Fruit fly (Drosophila melanogaster): ENCODE data around the gene CG10969.

CG10969 gene

DNA sequence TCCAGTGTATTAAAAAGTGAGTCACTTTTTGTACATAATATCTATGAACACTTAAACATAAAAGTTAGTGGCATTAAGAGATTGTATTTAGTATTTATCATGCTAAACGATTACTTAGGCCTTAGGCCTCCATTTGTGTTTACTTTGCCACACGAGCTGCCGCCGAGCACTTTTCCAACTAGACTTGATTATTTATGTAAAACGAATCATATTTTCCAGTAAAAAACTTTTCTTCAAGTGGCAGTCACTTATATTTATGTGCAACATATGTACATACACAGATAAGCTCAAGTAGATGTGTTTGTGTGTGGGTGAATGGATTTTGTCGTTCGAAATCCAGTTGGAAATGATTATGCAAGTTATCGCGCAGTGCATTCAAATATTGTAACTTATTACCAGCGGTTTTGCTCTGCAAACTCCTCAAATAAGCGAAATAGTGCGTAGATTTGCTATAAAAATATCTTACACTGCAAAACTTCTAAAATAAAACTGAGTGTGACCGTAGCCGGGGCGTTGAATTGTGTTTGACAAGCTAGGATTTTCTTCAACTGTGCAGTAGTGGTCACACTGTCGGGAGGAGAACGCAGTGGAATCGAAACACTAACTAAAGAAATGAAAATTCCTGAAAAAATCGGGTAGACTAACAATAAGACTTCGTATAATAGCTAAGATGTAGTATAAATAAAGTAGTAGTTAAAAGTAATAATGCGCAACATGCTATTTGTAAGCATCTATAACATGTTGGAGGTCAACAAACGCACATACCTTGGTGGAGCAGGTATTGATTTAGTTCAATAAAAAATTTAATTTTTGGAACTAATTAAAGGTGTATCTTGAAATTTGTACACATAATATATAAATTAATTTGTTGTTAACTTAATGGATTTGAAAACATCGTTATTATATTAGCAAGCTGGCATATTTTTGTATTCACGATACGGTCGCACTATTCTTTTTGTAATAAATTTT, 31.0 kb downstream of the CG10969 start, which contains the start of the genes Klc and CG10984 (continued):
- TF ChIP-seq CG31441 (GFP tag; IDR thresholded peaks at IDR 0.05): no peak; the same call in 1 of the 2 replicates
- TF ChIP-seq ranshi (GFP tag; IDR thresholded peaks at IDR 0.05): peak; percentile 70; the same call in 1 of the 2 replicates
- TF ChIP-seq tgo (GFP tag; IDR thresholded peaks at IDR 0.05): peak; percentile 75; the same call in 2 of the 3 replicates
- TF ChIP-seq Camta (GFP tag; optimal IDR thresholded peaks at IDR 0.05): peak; percentile 63
- no peak for TF ChIP-seq CG31388 (GFP tag; optimal IDR thresholded peaks at IDR 0.05)
- no peak for TF ChIP-seq Hr39 (optimal IDR thresholded peaks at IDR 0.05)
- TF ChIP-seq ara (GFP tag; IDR thresholded peaks at IDR 0.05): no peak
- no peak for TF ChIP-seq fd102C (GFP tag; optimal IDR thresholded peaks at IDR 0.05)
- TF ChIP-seq Sox100B (GFP tag; optimal IDR thresholded peaks at IDR 0.05): peak; percentile 49
- peak; percentile 63 for TF ChIP-seq Atf-2 (GFP tag; optimal IDR thresholded peaks at IDR 0.05)
- peak; percentile 42 for TF ChIP-seq CG10654 (GFP tag; optimal IDR thresholded peaks at IDR 0.05)
- peak; percentile 45 for TF ChIP-seq CG1647 (GFP tag; optimal IDR thresholded peaks at IDR 0.05)
- TF ChIP-seq Dref (GFP tag; IDR thresholded peaks at IDR 0.05): no peak
- TF ChIP-seq CG17829 (tag; optimal IDR thresholded peaks at IDR 0.05): peak; percentile 43
- TF ChIP-seq twi (tag; optimal IDR thresholded peaks at IDR 0.05): no peak
- no peak for TF ChIP-seq CG15011 (GFP tag; optimal IDR thresholded peaks at IDR 0.05)
- no peak for TF ChIP-seq Blimp-1 (GFP tag; optimal IDR thresholded peaks at IDR 0.05)
- peak; percentile 41 for TF ChIP-seq fd3F (GFP tag; optimal IDR thresholded peaks at IDR 0.05)
- TF ChIP-seq CG2129 (GFP tag; IDR thresholded peaks at IDR 0.05; ENCODE audit: partially characterized antibody): no peak
- peak; percentile 13 for TF ChIP-seq salm (tag; optimal IDR thresholded peaks at IDR 0.05)
- TF ChIP-seq CG18476 (GFP tag; optimal IDR thresholded peaks at IDR 0.05): peak; percentile 47
- TF ChIP-seq oc (tag; optimal IDR thresholded peaks at IDR 0.05): no peak
- TF ChIP-seq Dip2 (GFP tag; IDR thresholded peaks at IDR 0.05): no peak
- no peak for TF ChIP-seq Meics (GFP tag; optimal IDR thresholded peaks at IDR 0.05)
- peak; percentile 22 for TF ChIP-seq grn (GFP tag; optimal IDR thresholded peaks at IDR 0.05)
- no peak; the same call in 1 of the 2 replicates for TF ChIP-seq ap (GFP tag; IDR thresholded peaks at IDR 0.05)
- TF ChIP-seq CG13287 (GFP tag; IDR thresholded peaks at IDR 0.05; ENCODE audit: partially characterized antibody): no peak
- no peak for TF ChIP-seq scrt (GFP tag; optimal IDR thresholded peaks at IDR 0.05)
- TF ChIP-seq CG6765 (GFP tag; optimal IDR thresholded peaks at IDR 0.05): no peak
- no peak for TF ChIP-seq dmrt99B (tag; optimal IDR thresholded peaks at IDR 0.05)
- TF ChIP-seq BEAF-32 (GFP tag; optimal IDR thresholded peaks at IDR 0.05): peak; percentile 58
- TF ChIP-seq CG11695 (GFP tag; IDR thresholded peaks at IDR 0.05): peak; percentile 72; the same call in 2 of the 3 replicates
- TF ChIP-seq zf30C (GFP tag; optimal IDR thresholded peaks at IDR 0.05): peak; percentile 71
- no peak; the same call in 1 of the 2 replicates for TF ChIP-seq al (GFP tag; IDR thresholded peaks at IDR 0.05)
- TF ChIP-seq maf-S (GFP tag; optimal IDR thresholded peaks at IDR 0.05): peak; percentile 28
- TF ChIP-seq br (optimal IDR thresholded peaks at IDR 0.05): no peak
- TF ChIP-seq CG10565 (GFP tag; optimal IDR thresholded peaks at IDR 0.05): no peak
- TF ChIP-seq HmgD (GFP tag; optimal IDR thresholded peaks at IDR 0.05): no peak
- TF ChIP-seq CG12391 (tag; optimal IDR thresholded peaks at IDR 0.05): peak; percentile 57
- TF ChIP-seq stwl (tag; optimal IDR thresholded peaks at IDR 0.05): peak; percentile 45
- TF ChIP-seq Side (GFP tag; optimal IDR thresholded peaks at IDR 0.05): peak; percentile 61
- no peak for TF ChIP-seq CG17802 (tag; optimal IDR thresholded peaks at IDR 0.05)
- no peak for TF ChIP-seq Trl (optimal IDR thresholded peaks at IDR 0.05)
- peak; percentile 74 for TF ChIP-seq Trl (GFP tag; optimal IDR thresholded peaks at IDR 0.05)
- TF ChIP-seq YL-1 (GFP tag; optimal IDR thresholded peaks at IDR 0.05): peak; percentile 61
- TF ChIP-seq MBD-R2 (GFP tag; IDR thresholded peaks at IDR 0.05): peak; percentile 16; the same call in 1 of the 2 replicates
- TF ChIP-seq CG9797 (GFP tag; optimal IDR thresholded peaks at IDR 0.05): peak; percentile 80
- no peak for TF ChIP-seq Dek (tag; optimal IDR thresholded peaks at IDR 0.05)
- peak; percentile 74 for TF ChIP-seq lilli (GFP tag; optimal IDR thresholded peaks at IDR 0.05)
